Fruit fly (Drosophila melanogaster) whole organism, larva: Measurements from ENCODE around the gene mRpL38.

Experiments used
- noc ChIP-seq: fragments of 200-800 bp; sonication (Bioruptor generic); optimal IDR thresholded peaks from 3 replicates; lab custom pipeline; 2019; ENCODE audit warnings: missing biosample characterization, mild to moderate bottlenecking, missing genetic modification characterization, moderate library complexity

mRpL38 gene

DNA sequence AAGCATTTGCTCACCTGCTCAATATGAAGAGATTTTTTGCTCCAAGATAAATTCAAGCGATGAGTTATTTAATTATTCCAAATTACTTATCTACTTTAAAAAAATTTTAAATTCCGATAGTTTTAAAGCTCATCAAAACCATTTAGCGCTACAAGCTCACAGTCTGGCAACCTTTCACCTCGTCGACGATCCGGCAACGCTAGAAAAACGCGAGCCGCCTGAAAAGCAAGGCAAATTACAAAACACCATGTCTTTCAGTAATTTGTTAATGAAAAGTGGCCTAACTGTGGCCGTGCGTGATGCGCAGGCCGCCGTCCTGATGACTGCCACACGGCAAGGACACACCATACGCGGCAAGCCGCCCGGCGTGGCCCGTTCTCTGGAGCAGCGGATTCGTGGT, at the start of gene mRpL38:
mRpL38 (plus strand) TSS at position 197 of the 400 bp plus-strand sequence.
- TF ChIP-seq noc: no peak

DNA sequence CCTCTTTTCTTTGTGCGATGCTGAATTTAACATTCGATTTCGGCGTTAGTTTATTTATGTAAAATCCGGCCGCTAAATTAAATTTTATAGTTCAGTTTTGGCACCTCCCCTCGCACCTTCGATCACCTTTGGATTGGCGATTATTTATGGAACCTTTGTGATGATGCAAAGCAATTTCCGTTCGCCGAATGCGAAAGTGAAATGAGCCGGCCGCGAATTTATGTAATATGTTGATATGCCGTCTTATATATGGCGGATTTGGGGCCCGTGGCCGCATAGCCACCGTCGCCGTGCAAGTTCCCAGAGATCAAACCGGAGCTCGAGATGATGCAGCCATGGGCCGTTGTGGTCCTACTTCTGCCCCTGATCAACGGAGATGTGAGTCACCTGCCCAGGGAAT, 49.5 kb upstream of the mRpL38 start, which contains the start of gene CG11581:
CG11581 (plus strand) TSS at position 301 of the 400 bp plus-strand sequence.
- TF ChIP-seq noc: peak; percentile 3

DNA sequence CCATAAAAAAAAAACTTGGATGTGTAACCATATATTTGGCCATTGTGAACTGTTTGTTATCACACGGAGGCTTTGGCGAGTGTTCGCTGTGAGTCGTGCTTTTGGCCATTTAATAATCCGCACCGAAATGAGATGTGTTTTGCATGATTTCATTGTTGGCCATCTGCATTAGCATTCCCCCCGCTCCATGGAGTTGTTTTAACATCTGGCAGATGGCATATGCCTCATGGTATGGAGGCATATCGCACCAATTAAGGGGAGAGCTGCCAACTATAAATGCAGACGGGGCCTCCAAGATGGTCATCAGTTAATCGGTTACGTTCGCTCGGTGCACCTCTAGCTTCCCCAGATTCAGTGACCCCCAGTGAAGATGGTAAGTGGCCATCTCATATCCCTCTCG, 45.4 kb upstream of the mRpL38 start, which contains the start of gene CG11584:
CG11584 (plus strand) TSS at position 301 of the 400 bp plus-strand sequence.
- no peak for TF ChIP-seq noc

DNA sequence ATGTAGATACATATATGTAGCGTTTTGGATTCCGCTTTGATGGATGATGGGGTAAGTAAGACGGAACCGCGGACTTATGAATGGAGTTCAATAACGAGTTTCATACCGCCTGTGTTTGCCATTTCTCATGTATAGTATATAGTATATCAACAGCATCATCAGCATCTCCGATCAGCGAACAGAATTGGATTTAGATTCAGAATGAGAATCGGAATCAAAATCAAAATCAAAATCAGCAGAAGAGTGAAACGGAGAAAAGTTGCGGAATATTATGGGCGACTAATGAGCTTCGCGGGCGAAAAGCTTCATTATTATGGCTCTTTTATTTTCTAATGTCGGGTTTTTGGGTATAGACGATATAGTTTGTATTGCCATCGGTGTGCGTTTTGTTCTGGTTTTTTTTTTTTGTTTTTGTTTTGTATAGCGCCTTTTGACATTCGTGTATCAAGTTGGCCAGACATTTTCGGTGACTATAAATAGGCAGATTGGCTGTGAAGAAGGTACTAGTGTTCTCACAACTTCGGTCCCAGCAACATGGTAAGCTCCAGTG, 42.0 kb upstream of the mRpL38 start, which contains the start of gene CG32603:
CG32603 (plus strand) TSS at position 500 of the 550 bp plus-strand sequence.
- TF ChIP-seq noc: no peak

DNA sequence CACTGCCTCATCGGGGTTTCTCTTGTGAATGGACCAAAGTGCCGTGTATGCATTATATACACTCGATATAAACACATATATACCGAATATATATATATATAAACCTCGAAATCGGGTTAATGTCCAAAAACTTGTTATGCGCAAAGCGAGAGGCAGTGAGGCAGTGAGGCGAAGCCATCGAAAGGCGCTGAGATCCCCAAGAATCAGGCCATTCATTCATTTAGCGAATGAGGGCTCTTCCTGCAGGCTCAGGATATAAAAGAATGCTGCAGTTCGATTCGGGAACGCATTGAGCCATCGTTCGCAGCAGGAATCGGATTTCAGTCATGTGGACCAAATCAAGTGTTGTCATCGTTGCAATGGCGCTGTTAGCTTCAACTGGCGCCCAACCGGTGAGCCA, 39.1 kb upstream of the mRpL38 start, which contains the start of gene CG12481:
CG12481 (plus strand) TSS at position 301 of the 400 bp plus-strand sequence.
- no peak for TF ChIP-seq noc

DNA sequence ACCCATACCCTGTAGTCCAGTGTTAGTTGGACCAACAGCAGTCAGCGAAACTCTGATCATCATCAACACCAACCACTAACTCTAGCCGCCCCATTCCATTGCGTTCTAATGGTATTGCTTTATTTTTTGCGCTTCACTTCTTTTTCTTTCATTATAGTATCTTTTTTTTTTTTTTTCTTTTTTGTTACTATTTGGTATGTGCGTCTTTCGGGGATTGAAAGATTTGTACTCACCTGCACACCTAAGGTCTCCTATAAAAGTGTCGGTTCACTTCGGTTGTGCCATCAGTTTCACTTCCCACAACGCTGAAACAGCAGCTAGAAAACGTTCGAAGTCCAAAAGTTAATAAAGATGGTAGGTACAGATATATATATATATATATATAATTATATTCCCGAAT, 36.9 kb upstream of the mRpL38 start, which contains the start of gene CG11585:
CG11585 (plus strand) TSS at position 301 of the 400 bp plus-strand sequence.
- TF ChIP-seq noc: no peak

DNA sequence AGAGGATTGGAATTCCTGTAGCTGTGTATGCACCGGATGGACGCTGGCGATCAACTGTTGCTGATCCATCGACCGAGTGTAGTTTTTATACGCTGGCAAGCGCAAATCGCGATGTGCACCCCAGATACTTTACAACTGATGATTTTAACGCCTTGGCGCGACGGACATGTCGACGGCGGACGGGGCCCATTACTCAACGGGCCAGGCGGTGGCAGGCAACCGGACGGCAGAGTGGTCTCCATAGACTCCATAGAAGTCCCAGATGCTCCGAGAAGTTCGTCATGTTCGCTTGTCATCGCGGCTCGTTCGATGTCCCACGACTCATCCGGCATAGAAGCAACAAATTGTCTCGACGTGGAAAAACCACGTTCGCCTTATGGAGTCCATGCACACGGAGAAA, 34.2 kb upstream of the mRpL38 start, which contains the start of gene CG13403:
CG13403 (minus strand) TSS at position 101 of the 400 bp plus-strand sequence.
- TF ChIP-seq noc: no peak

DNA sequence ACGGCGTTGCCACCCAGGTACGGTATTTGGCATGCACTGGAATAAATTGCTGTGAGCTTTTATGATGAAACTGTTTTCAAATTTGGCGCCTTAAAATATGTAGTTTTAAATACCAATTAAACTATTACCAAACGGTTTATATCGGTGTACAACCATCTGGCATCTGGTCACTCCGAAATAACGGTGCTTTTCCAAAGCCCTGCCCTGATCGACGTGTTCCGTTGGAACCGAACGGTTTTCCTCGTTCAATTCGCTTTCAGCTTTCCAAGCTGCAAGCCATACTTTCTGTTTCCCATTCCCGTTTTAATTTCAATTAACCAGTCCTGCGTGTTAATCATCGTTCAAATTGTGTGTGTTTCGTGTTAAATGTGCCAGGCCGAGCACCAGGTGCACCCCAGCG, 33.1 kb upstream of the mRpL38 start, which contains the start of gene yl:
yl (plus strand) TSS at position 202 of the 400 bp plus-strand sequence.
- no peak for TF ChIP-seq noc

DNA sequence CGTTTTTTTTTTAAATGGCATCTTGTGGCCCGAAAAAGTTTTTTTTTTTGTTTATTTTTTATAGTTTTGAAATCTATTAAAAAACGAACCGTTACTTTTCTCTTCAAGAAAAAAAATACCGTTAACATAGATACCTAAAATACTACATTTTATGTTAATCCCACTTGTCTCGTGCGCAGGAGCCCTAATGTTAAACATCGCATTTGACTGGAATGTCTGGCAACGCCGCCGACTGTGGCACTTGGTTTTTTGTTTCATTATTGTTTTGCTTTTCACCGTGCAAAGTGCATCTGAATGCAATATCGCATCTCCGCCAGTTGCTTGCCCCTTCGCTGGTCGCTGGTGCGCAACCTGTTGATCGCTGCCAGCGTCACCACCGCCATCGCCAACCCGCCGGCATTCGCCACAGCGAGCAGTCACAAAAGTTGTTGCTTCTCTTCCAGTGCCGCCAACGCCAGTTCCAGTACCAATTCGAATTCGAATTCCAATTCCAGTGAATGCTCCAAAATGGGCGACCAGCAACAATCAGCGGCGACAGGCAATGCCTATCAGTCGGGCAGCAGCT, 26.0 kb upstream of the mRpL38 start, which contains the start of gene CG11590:
CG11590 (plus strand) TSS at position 212 of the 565 bp plus-strand sequence.
- TF ChIP-seq noc: no peak

DNA sequence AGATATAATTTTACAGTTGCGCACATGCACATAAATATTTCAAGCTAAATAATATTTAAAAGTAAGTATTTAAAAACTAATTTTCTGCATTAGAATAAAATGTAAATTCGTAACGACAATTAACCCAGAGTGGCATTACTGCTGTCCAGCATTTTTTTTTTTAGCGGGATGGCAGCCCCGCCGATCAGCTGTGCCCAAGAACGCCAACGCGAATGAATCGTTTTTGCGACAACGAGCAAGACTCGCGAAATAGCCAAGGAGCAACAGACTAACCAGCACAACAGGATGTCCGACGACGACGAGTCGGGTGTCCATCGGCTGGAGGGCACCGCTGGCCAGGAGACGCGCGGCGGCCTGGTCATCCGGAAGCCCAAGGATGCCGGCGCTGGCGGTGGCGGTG, 24.9 kb upstream of the mRpL38 start, which contains the start of gene Prp16:
Prp16 (plus strand) TSS at position 185 of the 400 bp plus-strand sequence.
- no peak for TF ChIP-seq noc

DNA sequence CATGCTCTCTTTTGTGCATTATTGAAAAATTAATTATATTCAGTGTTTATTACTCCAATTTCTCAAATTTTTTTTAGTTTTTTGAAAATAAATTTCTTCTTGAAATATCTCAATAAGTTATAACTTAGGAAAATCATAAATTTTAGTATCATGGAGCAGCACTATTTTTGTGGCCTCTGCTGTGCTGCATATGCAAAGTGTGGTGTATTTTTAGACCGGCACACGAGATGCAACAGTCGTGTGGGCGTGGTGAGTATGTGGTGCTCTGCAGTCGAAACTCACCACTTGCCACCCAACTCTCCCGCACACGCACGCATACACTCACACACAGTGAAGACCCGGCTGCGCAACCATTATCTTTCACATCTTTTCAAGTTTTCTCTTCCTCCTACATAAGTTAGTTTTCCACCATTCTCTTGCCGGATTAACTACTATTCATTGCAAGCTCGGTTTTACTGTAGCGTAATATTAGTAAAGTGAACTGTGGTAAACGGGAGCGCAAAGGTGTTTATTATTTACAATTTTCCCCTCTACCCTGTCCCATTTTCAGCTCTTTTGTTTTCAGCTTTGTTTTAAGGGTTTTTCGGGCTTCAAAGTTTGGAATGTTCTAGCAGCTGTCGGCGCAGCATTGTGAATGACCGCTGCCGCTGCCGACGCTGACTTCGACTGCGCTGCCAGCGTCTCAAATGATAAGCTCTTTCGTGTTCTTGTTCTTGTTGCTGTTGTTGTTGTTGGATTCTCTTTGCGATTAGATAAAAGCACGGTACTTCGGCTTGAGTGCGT, 17.5 kb upstream of the mRpL38 start:
- no peak for TF ChIP-seq noc

DNA sequence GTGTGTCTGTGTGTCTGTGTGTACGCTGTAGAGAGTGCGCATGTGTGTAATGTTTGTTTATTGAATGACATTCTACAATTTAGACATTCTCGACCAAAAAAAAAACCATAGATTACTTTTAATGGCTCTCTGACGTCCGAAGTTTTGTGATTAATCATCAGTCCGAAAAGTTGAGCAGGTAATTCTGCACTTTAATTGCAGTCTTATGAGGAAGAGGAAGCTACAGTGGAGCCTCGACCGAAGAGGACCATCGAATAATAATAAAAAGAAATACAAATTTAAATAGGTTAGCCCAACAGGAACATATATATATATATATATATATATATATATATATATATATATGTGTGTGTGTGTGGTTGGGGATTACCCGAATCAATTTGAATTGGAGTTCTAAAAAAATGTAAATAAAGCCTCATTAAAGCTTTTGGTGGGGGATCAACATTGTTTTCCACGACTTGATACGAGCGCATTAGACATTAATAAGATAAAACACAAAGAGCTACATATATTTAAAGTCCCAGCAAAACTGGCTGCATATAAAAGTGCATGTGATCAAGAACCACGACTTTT, 16.8 kb upstream of the mRpL38 start:
- peak; percentile 7 for TF ChIP-seq noc

DNA sequence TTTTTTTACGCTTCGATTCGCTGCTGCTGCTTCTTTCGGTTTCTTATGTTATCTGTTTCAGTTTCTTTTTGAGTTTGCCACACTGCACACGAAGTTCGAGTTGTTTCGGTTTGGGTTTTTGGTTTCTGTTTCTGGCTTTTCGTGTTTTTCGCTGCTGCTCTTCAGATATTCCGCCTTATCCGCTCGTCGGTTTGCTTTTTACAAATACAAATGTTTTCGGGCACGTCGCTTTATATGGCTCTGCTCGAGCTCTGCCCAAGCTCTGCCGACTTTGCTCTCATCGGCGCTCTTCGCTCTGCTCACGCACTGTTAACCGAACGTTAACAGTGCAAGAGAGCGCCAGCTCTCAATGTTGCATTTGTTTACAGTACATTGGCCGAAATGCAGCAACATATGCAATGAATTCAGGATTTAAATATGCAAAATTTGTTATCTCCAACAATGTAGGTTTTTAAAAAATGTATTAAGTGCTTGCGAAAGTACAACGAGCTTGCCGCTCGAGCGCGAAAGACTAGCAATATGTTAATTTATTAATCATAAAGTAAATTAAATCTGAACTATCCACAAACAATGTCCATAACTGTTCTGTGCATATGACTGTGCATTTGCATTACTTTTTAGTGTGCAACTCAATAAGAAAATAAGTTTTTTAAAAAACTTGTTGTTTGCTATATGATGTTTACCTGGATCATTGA, 14.7 kb upstream of the mRpL38 start:
- no peak for TF ChIP-seq noc

DNA sequence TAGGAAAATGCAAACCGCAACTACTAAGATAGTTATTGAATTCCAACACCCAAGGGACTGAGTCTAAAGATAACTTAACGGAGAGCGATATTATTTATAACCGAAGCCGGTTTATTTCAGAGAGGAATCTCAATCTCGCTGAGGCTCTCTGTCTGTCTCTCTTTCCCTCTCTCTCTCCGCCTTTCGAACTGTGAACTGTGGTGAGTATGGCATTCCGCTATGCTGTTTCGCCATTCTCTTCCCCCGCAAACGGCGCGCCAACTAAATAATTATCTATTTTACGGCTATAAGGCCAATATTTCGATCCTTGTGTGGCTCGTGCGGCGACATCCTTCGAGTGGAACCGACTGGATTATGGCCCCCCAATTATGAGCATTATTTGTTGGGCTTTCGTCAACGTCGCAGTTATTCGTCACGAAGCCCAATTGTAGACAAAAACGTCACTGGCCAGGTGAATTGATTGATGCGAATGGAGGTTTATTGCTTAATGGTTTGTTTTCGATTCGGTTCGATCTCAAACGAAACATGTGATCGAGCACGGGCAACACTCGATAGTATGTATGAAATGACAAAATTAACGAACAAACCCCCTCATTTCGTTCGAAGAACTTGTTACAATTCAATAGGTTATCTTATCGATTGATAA, 13.8 kb upstream of the mRpL38 start:
- no peak for TF ChIP-seq noc

DNA sequence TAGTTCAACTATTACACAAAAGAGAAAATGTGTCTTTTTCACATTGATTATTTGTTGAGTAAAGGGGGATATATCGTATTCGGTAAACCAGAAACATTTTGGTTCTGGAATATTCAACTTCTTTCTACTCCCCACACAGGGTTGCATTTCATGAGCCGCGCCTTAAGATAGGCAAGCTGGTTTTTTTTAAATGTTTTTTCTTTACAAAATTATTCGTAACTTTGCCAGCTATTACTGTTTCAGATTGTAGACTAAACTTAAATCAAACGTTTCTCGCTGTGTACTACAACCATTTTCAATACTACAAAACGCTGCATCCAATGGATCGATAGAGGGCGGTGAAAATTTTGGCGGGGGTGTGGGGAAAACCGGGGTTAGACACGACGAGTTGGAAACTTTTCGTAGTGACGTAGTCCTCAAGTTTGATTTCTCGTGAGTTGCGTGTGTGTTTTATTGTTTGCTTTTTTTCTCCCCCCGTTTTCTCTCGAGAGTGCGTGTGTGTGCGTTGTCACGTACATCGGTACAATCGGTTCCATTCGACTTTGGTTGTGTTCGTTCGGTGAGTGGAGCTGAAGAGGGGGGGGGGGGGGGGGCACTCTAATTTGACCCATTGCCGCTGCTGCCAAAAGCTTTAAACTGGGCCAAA, 12.5 kb upstream of the mRpL38 start:
- no peak for TF ChIP-seq noc
